Fruit fly (Drosophila melanogaster): ENCODE measurements around the gene AdamTS-A.

AdamTS-A gene

DNA sequence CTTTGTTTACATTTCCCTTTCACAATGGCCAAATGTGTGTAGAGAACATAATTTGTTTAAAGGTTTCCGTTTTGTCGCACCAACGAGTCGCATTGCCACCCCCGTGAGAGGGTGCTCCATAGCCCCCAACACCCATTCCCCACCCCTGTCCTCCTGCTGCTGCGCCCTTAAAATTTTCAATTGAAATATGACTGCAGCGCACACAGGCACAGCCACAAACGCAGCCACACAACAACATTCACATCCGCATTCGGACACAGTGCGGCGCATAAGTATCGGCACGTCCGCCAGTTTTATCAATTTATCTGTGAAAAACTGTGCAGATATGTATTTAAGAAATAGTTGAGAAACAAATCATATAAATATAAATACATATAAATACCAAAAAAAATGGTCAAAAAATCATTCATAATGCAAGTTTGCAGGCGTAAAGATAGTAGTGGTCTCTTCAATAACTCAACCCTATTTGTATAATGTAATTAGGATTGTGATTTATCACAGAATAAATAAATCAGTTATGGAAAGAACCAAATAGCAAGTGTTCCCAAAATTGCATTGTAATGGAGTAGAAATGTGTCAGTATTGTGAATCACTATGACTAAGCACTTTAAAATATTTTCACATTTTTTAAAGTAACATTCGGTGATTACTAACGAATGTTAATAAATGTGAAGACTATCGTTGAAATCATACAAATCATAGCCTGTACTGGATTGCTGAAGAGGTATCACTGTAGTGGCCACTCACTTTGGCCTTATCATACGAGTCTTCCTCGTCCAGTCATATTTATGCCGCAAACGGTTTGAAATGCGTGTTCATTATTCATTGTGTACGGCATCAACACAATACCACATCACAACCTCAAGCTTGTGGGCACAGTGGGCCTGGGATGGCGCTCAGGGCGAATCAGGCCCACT is 66.0 kb downstream of the AdamTS-A start (continued):
- peak; percentile 35; the same call in 1 of the 2 replicates for TF ChIP-seq HLH3B (GFP tag; IDR thresholded peaks at IDR 0.05)
- peak; percentile 14 for TF ChIP-seq Sox100B (GFP tag; optimal IDR thresholded peaks at IDR 0.05)
- no peak for TF ChIP-seq sd (tag; optimal IDR thresholded peaks at IDR 0.05)
- TF ChIP-seq yki (optimal IDR thresholded peaks at IDR 0.05), result no peak
- peak in 1 of 2 experiments; percentile 42 for TF ChIP-seq Eip74EF (GFP tag; optimal IDR thresholded peaks at IDR 0.05)
- TF ChIP-seq sr (GFP tag; IDR thresholded peaks at IDR 0.05), result 0 out of 3 replicates have a peak, but pooled peaks have one; percentile 12
- no peak for TF ChIP-seq CG4730 (GFP tag; IDR thresholded peaks at IDR 0.05)
- TF ChIP-seq ken (GFP tag; IDR thresholded peaks at IDR 0.05), result 0 out of 3 replicates have a peak, but pooled peaks have one; percentile 35
- peak; percentile 6; the same call in 1 of the 2 replicates for TF ChIP-seq CG14441 (GFP tag; IDR thresholded peaks at IDR 0.05)
- peak; percentile 16 for TF ChIP-seq Asciz (GFP tag; optimal IDR thresholded peaks at IDR 0.05)
- peak; percentile 20 for TF ChIP-seq CG13775 (GFP tag; optimal IDR thresholded peaks at IDR 0.05)
- 0 out of 2 replicates have a peak, but pooled peaks have one; percentile 26 for TF ChIP-seq Awh (GFP tag; IDR thresholded peaks at IDR 0.05)
- no peak for TF ChIP-seq disco-r (GFP tag; optimal IDR thresholded peaks at IDR 0.05)
- TF ChIP-seq lmd (GFP tag; IDR thresholded peaks at IDR 0.05), result peak; percentile 19; the same call in 1 of the 2 replicates
- TF ChIP-seq CG5180 (GFP tag; optimal IDR thresholded peaks at IDR 0.05), result peak; percentile 13
- TF ChIP-seq sob (GFP tag; IDR thresholded peaks at IDR 0.05), result peak; percentile 41; the same call in 1 of the 2 replicates
- TF ChIP-seq ara (GFP tag; IDR thresholded peaks at IDR 0.05), result 0 out of 2 replicates have a peak, but pooled peaks have one; percentile 6
- TF ChIP-seq stc (GFP tag; IDR thresholded peaks at IDR 0.05), result 0 out of 2 replicates have a peak, but pooled peaks have one; percentile 12
- TF ChIP-seq psq (GFP tag; optimal IDR thresholded peaks at IDR 0.05), result no peak
- peak; percentile 66 for TF ChIP-seq Ets65A (GFP tag)
- TF ChIP-seq chinmo (GFP tag; IDR thresholded peaks at IDR 0.05; ENCODE audit: partially characterized antibody), result 0 out of 4 replicates have a peak, but pooled peaks have one; percentile 46
- peak; percentile 38; the same call in 1 of the 3 replicates for TF ChIP-seq Optix (GFP tag; IDR thresholded peaks at IDR 0.05)
- peak; percentile 80 for TF ChIP-seq Med (GFP tag)
- peak; percentile 52 for TF ChIP-seq ttk (GFP tag; IDR thresholded peaks at IDR 0.05)
- TF ChIP-seq Fer2 (tag; optimal IDR thresholded peaks at IDR 0.05), result no peak
- TF ChIP-seq cg (GFP tag; optimal IDR thresholded peaks at IDR 0.05), result peak; percentile 75
- 0 out of 2 replicates have a peak, but pooled peaks have one; percentile 17 for TF ChIP-seq Nf-YA (GFP tag; IDR thresholded peaks at IDR 0.05)
- peak; percentile 16 for TF ChIP-seq CG2712 (tag; optimal IDR thresholded peaks at IDR 0.05)
- TF ChIP-seq ci (GFP tag; IDR thresholded peaks at IDR 0.05), result 0 out of 3 replicates have a peak, but pooled peaks have one; percentile 46
- TF ChIP-seq CG12659 (GFP tag; optimal IDR thresholded peaks at IDR 0.05), result peak; percentile 6
- TF ChIP-seq sens (GFP tag), result peak; percentile 25
- peak; percentile 38 for TF ChIP-seq CG11504 (tag; optimal IDR thresholded peaks at IDR 0.05)
- peak; percentile 44; the same call in 2 of the 3 replicates for TF ChIP-seq CG17361 (GFP tag; IDR thresholded peaks at IDR 0.05)
- TF ChIP-seq Ptx1 (GFP tag; IDR thresholded peaks at IDR 0.05), result peak; percentile 33; the same call in 1 of the 2 replicates
- TF ChIP-seq Meics (GFP tag; optimal IDR thresholded peaks at IDR 0.05), result peak; percentile 14
- peak; percentile 53; the same call in 2 of the 3 replicates for TF ChIP-seq row (GFP tag; IDR thresholded peaks at IDR 0.05)
- TF ChIP-seq crol (GFP tag; IDR thresholded peaks at IDR 0.05), result peak; percentile 78
- no peak for TF ChIP-seq jing (GFP tag; optimal IDR thresholded peaks at IDR 0.05)
- TF ChIP-seq CG9437 (GFP tag; optimal IDR thresholded peaks at IDR 0.05), result peak; percentile 2
- TF ChIP-seq Blimp-1 (GFP tag; optimal IDR thresholded peaks at IDR 0.05), result peak; percentile 36
- TF ChIP-seq odd (GFP tag; optimal IDR thresholded peaks at IDR 0.05), result peak; percentile 21
- peak; percentile 14 for TF ChIP-seq CG18262 (tag; optimal IDR thresholded peaks at IDR 0.05)
- TF ChIP-seq Gug (GFP tag; IDR thresholded peaks at IDR 0.05), result 0 out of 4 replicates have a peak, but pooled peaks have one; percentile 3
- TF ChIP-seq ase (GFP tag; IDR thresholded peaks at IDR 0.05), result 0 out of 3 replicates have a peak, but pooled peaks have one; percentile 8
- peak; percentile 4 for TF ChIP-seq ind (GFP tag; optimal IDR thresholded peaks at IDR 0.05)
- TF ChIP-seq fd64A (GFP tag; optimal IDR thresholded peaks at IDR 0.05), result no peak
- 0 out of 3 replicates have a peak, but pooled peaks have one; percentile 12 for TF ChIP-seq dysf (GFP tag; IDR thresholded peaks at IDR 0.05)
- TF ChIP-seq Chrac-16 (GFP tag; optimal IDR thresholded peaks at IDR 0.05), result no peak

Measured in whole organism, embryonic.